Worm (Caenorhabditis elegans) whole organism, midembryonic: ENCODE data around the gene nhr-53.
"Not testable (repeated sequence)": the region's sequence is repeated elsewhere in the genome, so short reads cannot be mapped to it uniquely, and the experiment has no call there.

Source experiments
- ref-1 ChIP-seq: fragments of 200-800 bp; sonication (Bioruptor generic); conservative IDR thresholded peaks from 2 replicates; pipeline ENCODE4 v1.3.6; 2022; ENCODE audit warnings: missing genetic modification reagents, missing genetic modification characterization, missing compliant biosample characterization
- ztf-23 ChIP-seq: fragments of 200-800 bp; sonication (Bioruptor generic); IDR thresholded peaks from 2 replicates; pipeline ENCODE4 v1.3.6; 2022; ENCODE audit warnings: missing genetic modification reagents, missing genetic modification characterization, missing compliant biosample characterization

- not testable (repeated sequence) for TF ChIP-seq ref-1, ztf-23 (GFP tag; lab: Robert Waterston, UW)
Measured at ce11 chrV:15748343-15748742, 46.2 kb upstream of the nhr-53 start, which contains the start of gene T23D5.8.
